Fruit fly (Drosophila melanogaster): ENCODE measurements around the gene TfIIB.

Gene TfIIB

DNA sequence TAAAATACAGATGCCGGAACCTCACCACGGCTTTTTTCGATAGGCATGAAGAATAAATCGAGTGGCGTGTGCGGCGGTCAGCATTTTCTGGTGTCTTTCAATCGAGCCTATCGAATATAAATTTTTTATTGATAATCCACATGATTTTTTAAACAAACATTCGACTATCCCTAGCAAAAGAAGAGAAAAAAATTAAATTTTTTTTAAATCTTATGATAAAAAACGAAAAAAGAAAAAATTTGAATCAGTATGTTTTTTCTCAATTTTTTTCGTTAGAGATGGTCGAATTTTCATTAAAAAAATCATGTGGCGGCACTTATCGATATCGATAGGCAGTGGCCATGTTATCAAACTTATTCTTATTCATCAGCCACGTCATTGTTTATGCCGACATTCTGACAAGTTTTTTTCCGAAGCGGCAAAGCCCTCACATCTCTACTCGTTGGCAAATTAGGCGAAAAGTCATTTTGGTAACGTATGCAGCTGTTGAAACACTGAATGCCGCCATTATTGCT is 4.5 kb upstream of the TfIIB start, which contains the start of the genes SmB and KdelR (continued):
- TF ChIP-seq CG9609 (GFP tag; optimal IDR thresholded peaks at IDR 0.05) (no peak), CG7556 (GFP tag; optimal IDR thresholded peaks at IDR 0.05) (peak; percentile 30), CG9797 (GFP tag; optimal IDR thresholded peaks at IDR 0.05) (peak; percentile 56), Taf1 (GFP tag; IDR thresholded peaks at IDR 0.05) (no peak), CG11723 (GFP tag; optimal IDR thresholded peaks at IDR 0.05) (no peak), Dref (GFP tag; IDR thresholded peaks at IDR 0.05) (peak; percentile 80), Dip2 (GFP tag; IDR thresholded peaks at IDR 0.05) (no peak), CG3065 (GFP tag; optimal IDR thresholded peaks at IDR 0.05) (no peak), trh (GFP tag; optimal IDR thresholded peaks at IDR 0.05) (no peak), Atf6 (GFP tag; IDR thresholded peaks at IDR 0.05) (no peak), CG14014 (GFP tag; IDR thresholded peaks at IDR 0.05) (no peak), CG31441 (GFP tag; IDR thresholded peaks at IDR 0.05) (no peak; the same call in none of the 2 replicates), CG7745 (tag; optimal IDR thresholded peaks at IDR 0.05) (no peak), gcm (GFP tag; optimal IDR thresholded peaks at IDR 0.05) (peak; percentile 40), CG42726 (GFP tag; IDR thresholded peaks at IDR 0.05; ENCODE audit: partially characterized antibody) (no peak), schlank (tag; optimal IDR thresholded peaks at IDR 0.05) (no peak), B-H1 (GFP tag; IDR thresholded peaks at IDR 0.05) (no peak), bigmax (GFP tag; optimal IDR thresholded peaks at IDR 0.05) (no peak), CG10959 (GFP tag; IDR thresholded peaks at IDR 0.05) (no peak), sim (GFP tag; IDR thresholded peaks at IDR 0.05) (no peak), tgo (GFP tag; IDR thresholded peaks at IDR 0.05) (no peak), CG7271 (tag; optimal IDR thresholded peaks at IDR 0.05) (peak; percentile 8), row (GFP tag; IDR thresholded peaks at IDR 0.05) (no peak; the same call in none of the 3 replicates), Bgb (GFP tag; IDR thresholded peaks at IDR 0.05; ENCODE audit: partially characterized antibody) (peak; percentile 80), Ravus (GFP tag; IDR thresholded peaks at IDR 0.05) (no peak), CTCF (GFP tag; optimal IDR thresholded peaks at IDR 0.05) (no peak), onecut (GFP tag; IDR thresholded peaks at IDR 0.05) (no peak), ftz-f1 (GFP tag; optimal IDR thresholded peaks at IDR 0.05) (no peak), CG11695 (GFP tag; IDR thresholded peaks at IDR 0.05) (no peak), scrt (GFP tag; optimal IDR thresholded peaks at IDR 0.05) (no peak), Asciz (GFP tag; optimal IDR thresholded peaks at IDR 0.05) (no peak), fu2 (GFP tag; optimal IDR thresholded peaks at IDR 0.05) (no peak), CG2120 (GFP tag; optimal IDR thresholded peaks at IDR 0.05) (peak; percentile 51), CG43689 (GFP tag; IDR thresholded peaks at IDR 0.05) (no peak), CG12071 (GFP tag; optimal IDR thresholded peaks at IDR 0.05) (no peak), wek (GFP tag; optimal IDR thresholded peaks at IDR 0.05) (no peak), CG8944 (GFP tag; optimal IDR thresholded peaks at IDR 0.05) (no peak), tll (GFP tag; optimal IDR thresholded peaks at IDR 0.05) (no peak), pfk (GFP tag; optimal IDR thresholded peaks at IDR 0.05) (peak; percentile 25), ro (GFP tag; IDR thresholded peaks at IDR 0.05) (no peak), HmgZ (tag; optimal IDR thresholded peaks at IDR 0.05) (no peak), CG12219 (GFP tag; optimal IDR thresholded peaks at IDR 0.05) (no peak), chif (GFP tag; optimal IDR thresholded peaks at IDR 0.05) (no peak), ci (GFP tag; IDR thresholded peaks at IDR 0.05) (no peak), h (optimal IDR thresholded peaks at IDR 0.05) (no peak), Jarid2 (GFP tag; optimal IDR thresholded peaks at IDR 0.05) (no peak), ind (GFP tag; optimal IDR thresholded peaks at IDR 0.05) (no peak), CG11398 (GFP tag; optimal IDR thresholded peaks at IDR 0.05) (no peak), CG15601 (tag; optimal IDR thresholded peaks at IDR 0.05) (peak; percentile 53), lab (GFP tag; optimal IDR thresholded peaks at IDR 0.05) (no peak), CG14710 (tag; optimal IDR thresholded peaks at IDR 0.05) (peak; percentile 87), tap (tag; optimal IDR thresholded peaks at IDR 0.05) (no peak), CG14441 (GFP tag; IDR thresholded peaks at IDR 0.05) (no peak)
